Worm (Caenorhabditis elegans) whole organism, mixed stage, embryonic: ENCODE data around the gene sams-5.

Experiments
- lin-13 ChIP-seq: fragments of 150-350 bp; optimal IDR thresholded peaks from 2 replicates; lab custom pipeline; 2014; ENCODE audit warnings: missing biosample characterization, missing genetic modification characterization
- lsy-2 ChIP-seq: fragments of 150-350 bp; optimal IDR thresholded peaks from 2 replicates; lab custom pipeline; 2014; ENCODE audit warnings: missing biosample characterization, missing genetic modification characterization
- nhr-12 ChIP-seq: fragments of 150-350 bp; optimal IDR thresholded peaks from 2 replicates; lab custom pipeline; 2014; ENCODE audit warnings: missing biosample characterization, missing genetic modification characterization
- pha-4 ChIP-seq: fragments of 150-350 bp; optimal IDR thresholded peaks from 2 replicates; lab custom pipeline; 2018; ENCODE audit warnings: missing biosample characterization, missing genetic modification reagents, missing genetic modification characterization
- snpc-4 ChIP-seq: fragments of 150-350 bp; optimal IDR thresholded peaks from 2 replicates; lab custom pipeline; 2014; ENCODE audit warnings: missing biosample characterization, missing genetic modification characterization
- unc-62 ChIP-seq: fragments of 150-350 bp; optimal IDR thresholded peaks from 2 replicates; lab custom pipeline; 2014; ENCODE audit warnings: missing biosample characterization, missing genetic modification reagents, missing genetic modification characterization

DNA sequence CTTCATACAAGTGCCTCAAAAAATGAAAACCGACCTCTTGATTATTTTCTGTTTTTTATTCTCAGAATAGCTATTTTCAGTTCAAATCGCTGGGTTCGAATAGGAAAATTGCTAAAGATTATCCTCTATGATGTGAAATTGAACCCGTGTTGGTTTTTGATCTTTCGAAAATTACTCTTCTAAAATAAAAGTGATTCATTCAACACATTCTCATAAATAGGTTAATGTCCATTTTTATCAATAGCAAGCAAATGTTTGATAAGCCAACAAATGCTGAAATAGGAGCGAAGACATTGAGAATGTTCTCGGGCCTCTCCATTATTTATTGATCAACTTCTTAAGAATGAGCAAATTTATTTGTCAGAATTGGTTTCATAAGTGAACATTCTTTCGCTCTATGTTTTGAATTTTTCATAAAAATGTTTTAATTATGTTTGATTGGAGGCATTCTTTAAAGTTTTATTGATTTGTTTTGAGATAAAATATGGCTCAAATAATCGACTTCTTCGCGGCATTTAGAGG lies 46.5 kb downstream of the sams-5 start, which contains the start of gene F58F9.3:
- TF ChIP-seq unc-62 (GFP tag; lab: Kevin White, UChicago) (no peak), snpc-4 (tag; lab: Kevin White, UChicago) (no peak), lin-13 (tag; lab: Kevin White, UChicago) (no peak), nhr-12 (no peak), pha-4 (tag; lab: Kevin White, UChicago) (no peak), lsy-2 (tag; lab: Kevin White, UChicago) (no peak)
